Worm (Caenorhabditis elegans) whole organism, midembryonic: ENCODE measurements around the gene srh-128.

Experiments
- T22C8.4 ChIP-seq: fragments of 200-800 bp; sonication (Bioruptor generic); IDR thresholded peaks from 2 replicates; pipeline ENCODE4 v1.3.6; 2022; ENCODE audit warnings: missing genetic modification characterization, missing compliant biosample characterization
- flt-1 ChIP-seq: fragments of 200-800 bp; sonication (Bioruptor generic); IDR thresholded peaks from 2 replicates; pipeline ENCODE4 v1.3.6; 2022; ENCODE audit warnings: missing genetic modification characterization, missing compliant biosample characterization
- med-1 ChIP-seq: sonication (generic microtip); optimal IDR thresholded peaks from 2 replicates; lab custom pipeline; 2017; ENCODE audit warnings: missing genetic modification characterization, mild to moderate bottlenecking, missing compliant biosample characterization, antibody characterized with exemption, missing genetic modification reagents; ENCODE audit not compliant: insufficient read depth

- TF ChIP-seq med-1 (GFP tag; lab: Kevin White, UChicago) (no peak), T22C8.4 (GFP tag; lab: Robert Waterston, UW) (no peak), flt-1 (GFP tag; lab: Robert Waterston, UW) (no peak)
Measured at ce11 chrII:2681118-2681517, 24.0 kb downstream of the srh-128 start, which contains the start of gene F34D6.1.
